Fruit fly (Drosophila melanogaster) Kc167 (cell line): Measurements from ENCODE around the gene Septin2.

Source experiments
- Myc ChIP-seq: fragments of >200 bp; optimal IDR thresholded peaks from 2 replicates; lab custom pipeline; 2017; ENCODE audit warnings: missing external identifiers
- h ChIP-seq: fragments of >200 bp; optimal IDR thresholded peaks from 3 replicates; lab custom pipeline; 2018; ENCODE audit warnings: missing external identifiers
- insv ChIP-seq: fragments of >200 bp; optimal IDR thresholded peaks from 3 replicates; lab custom pipeline; 2018; ENCODE audit warnings: missing external identifiers
- ttk ChIP-seq: sonication (Bioruptor generic); optimal IDR thresholded peaks from 2 replicates; lab custom pipeline; 2017; ENCODE audit warnings: missing external identifiers

- TF ChIP-seq Myc (lab: Kevin White, UChicago): no peak
- TF ChIP-seq insv (lab: Kevin White, UChicago): no peak
- no peak for TF ChIP-seq h
- no peak for TF ChIP-seq ttk
Observed at dm6 chr3R:20558106-20558489, 30.1 kb downstream of the Septin2 start.
